Fruit fly (Drosophila melanogaster) whole organism: ENCODE measurements around the gene CG31551.

Experiments used
- CG8478 ChIP-seq: fragments of >200 bp; optimal IDR thresholded peaks from 2 replicates; lab custom pipeline; 2018; ENCODE audit warnings: inconsistent platforms
- EcR ChIP-seq, 2 experiments: fragments of >200 bp; optimal IDR thresholded peaks; 2 replicates each; lab custom pipeline; 2017; ENCODE audit warnings: missing biosample characterization in 2 of 2, missing genetic modification characterization in 2 of 2, missing genetic modification reagents in 2 of 2

dm6 chr3R:5660198-5660893 lies 32.7 kb downstream of the CG31551 start, which contains the start of gene Wdr33:
- TF ChIP-seq EcR (GFP tag; optimal IDR thresholded peaks at IDR 0.05; lab: Kevin White, UChicago) (no peak), CG8478 (no peak)
